Fruit fly (Drosophila melanogaster): Measurements from ENCODE around the gene TrpRS-m.
A peak's percentile ranks its signal among the peaks of the same experiment; 100 is the strongest.

TrpRS-m gene

DNA sequence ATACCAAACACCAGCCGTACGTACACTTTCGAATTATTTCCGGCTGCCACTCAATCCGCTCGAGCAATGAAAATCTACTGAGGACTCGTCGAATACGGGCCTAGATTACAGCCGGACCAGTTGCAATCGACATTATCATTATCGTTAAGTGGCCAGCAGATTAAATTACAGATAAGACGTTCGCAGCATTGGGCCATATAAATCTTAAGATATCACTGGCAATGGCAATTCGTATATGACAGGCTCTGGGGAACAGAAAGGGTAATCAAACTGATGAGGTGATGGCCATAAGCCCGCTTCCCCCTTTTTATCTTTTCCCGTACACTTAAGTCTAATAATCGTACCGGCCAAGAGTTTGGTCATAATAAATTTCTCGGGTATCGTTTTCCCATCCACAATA is 35.5 kb upstream of the TrpRS-m start, which contains the start of gene Cln3:
TSS of gene Cln3 (minus strand) at position 84 of the 400 bp plus-strand sequence.
- no peak for TF ChIP-seq Clk (GFP tag; optimal IDR thresholded peaks at IDR 0.05)
- peak; percentile 74 for TF ChIP-seq CG12768 (GFP tag; optimal IDR thresholded peaks at IDR 0.05)
- peak; percentile 21 for TF ChIP-seq tj (GFP tag; optimal IDR thresholded peaks at IDR 0.05)
- peak; percentile 8 for TF ChIP-seq Mnt (GFP tag; optimal IDR thresholded peaks at IDR 0.05)
- TF ChIP-seq ovo (GFP tag; optimal IDR thresholded peaks at IDR 0.05), result no peak
- TF ChIP-seq CG33017 (tag; optimal IDR thresholded peaks at IDR 0.05), result peak; percentile 79
- TF ChIP-seq kay (GFP tag; ENCODE audit: borderline replicate concordance), result peak; percentile 6
- TF ChIP-seq pad (GFP tag; optimal IDR thresholded peaks at IDR 0.05), result peak; percentile 41
- TF ChIP-seq cnc (optimal IDR thresholded peaks at IDR 0.05), result no peak
- TF ChIP-seq CG11617 (GFP tag; optimal IDR thresholded peaks at IDR 0.05), result peak; percentile 6
- peak; percentile 37 for TF ChIP-seq toe (GFP tag; optimal IDR thresholded peaks at IDR 0.05)
- TF ChIP-seq Crg-1 (GFP tag; optimal IDR thresholded peaks at IDR 0.05), result no peak
- no peak for TF ChIP-seq CG1620 (GFP tag; optimal IDR thresholded peaks at IDR 0.05)
- TF ChIP-seq CG7101 (tag; optimal IDR thresholded peaks at IDR 0.05), result peak; percentile 32
- TF ChIP-seq CG7045 (GFP tag; optimal IDR thresholded peaks at IDR 0.05), result peak; percentile 72
- peak; percentile 32 for TF ChIP-seq Hr96 (GFP tag; optimal IDR thresholded peaks at IDR 0.05)
- no peak for TF ChIP-seq bab1 (GFP tag; optimal IDR thresholded peaks at IDR 0.05)
- peak; percentile 82 for TF ChIP-seq cic (GFP tag; optimal IDR thresholded peaks at IDR 0.05)
- no peak for TF ChIP-seq CG14711 (tag; optimal IDR thresholded peaks at IDR 0.05)
- TF ChIP-seq CG5204 (GFP tag; optimal IDR thresholded peaks at IDR 0.05), result peak; percentile 48

DNA sequence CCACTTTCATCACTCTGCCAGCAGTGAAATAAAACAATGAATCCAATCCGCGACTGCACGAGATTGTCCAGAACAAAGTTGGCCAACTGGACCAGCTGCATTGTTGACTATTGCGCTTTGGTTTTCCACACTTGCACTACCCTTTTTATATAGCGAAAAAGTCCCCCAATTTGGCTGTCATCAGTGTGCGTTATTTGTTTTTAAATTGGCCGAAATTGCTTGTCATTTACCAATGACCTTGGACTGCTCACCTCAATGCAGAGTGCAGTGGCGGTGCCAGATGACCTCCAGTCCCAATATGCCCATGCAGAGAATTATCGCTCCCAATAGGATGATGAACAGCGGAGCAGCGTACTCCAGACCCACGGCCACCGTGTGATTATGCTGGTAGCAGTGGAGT is 31.7 kb upstream of the TrpRS-m start, which contains the start of gene Ir75a:
TSS of gene Ir75a (minus strand) at position 101 of the 400 bp plus-strand sequence.
- TF ChIP-seq Mnt (GFP tag; optimal IDR thresholded peaks at IDR 0.05) (no peak), CG5204 (GFP tag; optimal IDR thresholded peaks at IDR 0.05) (no peak), kay (GFP tag; ENCODE audit: borderline replicate concordance) (no peak), Clk (GFP tag; optimal IDR thresholded peaks at IDR 0.05) (no peak)

DNA sequence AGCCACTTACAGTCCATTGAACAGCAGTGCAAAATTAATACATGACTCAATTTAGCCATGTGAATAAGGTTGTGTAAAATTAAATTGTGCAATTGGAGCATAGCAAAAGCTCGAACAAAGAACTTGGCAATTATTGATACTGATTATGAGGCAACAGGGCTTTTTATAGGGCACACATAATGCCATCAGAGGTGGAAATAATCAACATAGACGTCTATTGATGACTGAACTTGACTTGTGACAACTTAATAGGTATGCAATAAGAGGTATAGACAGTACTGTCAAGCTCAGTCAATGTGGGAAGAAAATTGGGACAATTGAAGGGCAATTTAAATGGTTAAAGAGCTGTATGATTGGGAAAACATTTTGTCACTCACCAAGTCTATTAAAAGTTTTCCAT is 29.4 kb upstream of the TrpRS-m start, which contains the start of gene Ir75b:
TSS of gene Ir75b (minus strand) at position 101 of the 400 bp plus-strand sequence.
- TF ChIP-seq Hr96 (GFP tag; optimal IDR thresholded peaks at IDR 0.05) (no peak), bab1 (GFP tag; optimal IDR thresholded peaks at IDR 0.05) (no peak), CG33017 (tag; optimal IDR thresholded peaks at IDR 0.05) (no peak), CG7101 (tag; optimal IDR thresholded peaks at IDR 0.05) (no peak), Crg-1 (GFP tag; optimal IDR thresholded peaks at IDR 0.05) (no peak), pad (GFP tag; optimal IDR thresholded peaks at IDR 0.05) (no peak), toe (GFP tag; optimal IDR thresholded peaks at IDR 0.05) (no peak), kay (GFP tag; ENCODE audit: borderline replicate concordance) (no peak), CG7045 (GFP tag; optimal IDR thresholded peaks at IDR 0.05) (no peak)

DNA sequence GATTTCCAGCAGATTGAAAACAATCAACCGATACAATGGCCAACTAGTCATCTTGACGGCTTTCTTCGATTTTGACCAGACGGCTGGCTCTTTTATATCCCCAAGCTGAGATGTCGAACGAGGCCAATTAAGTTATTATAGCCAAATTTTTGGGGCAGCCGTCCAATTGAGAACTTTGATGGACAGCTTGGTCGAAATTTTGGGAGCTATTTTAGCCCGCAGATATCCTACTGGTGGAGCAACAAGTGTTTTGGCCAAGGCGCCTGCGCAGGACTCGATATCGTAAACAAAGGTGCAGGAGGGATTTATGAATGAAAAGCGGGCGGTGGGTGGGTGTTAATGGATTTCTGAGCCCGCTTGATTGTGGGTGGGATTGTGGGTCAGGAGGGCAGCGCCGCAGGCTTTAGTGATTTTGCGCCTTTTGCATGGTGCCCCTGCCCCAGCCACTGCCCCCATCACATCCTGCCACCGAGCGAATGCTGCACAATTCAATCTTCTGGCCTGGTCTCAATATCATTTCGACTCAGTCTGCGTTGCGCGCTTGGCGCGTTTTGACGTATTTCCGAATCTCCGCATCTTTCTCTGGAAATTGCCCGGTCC is 26.6 kb upstream of the TrpRS-m start, which contains the start of the genes Ir75c and Grd:
TSS of gene Ir75c (minus strand) at position 51 of the 600 bp plus-strand sequence.
TSS of gene Grd (plus strand) at position 550 of the 600 bp plus-strand sequence.
- TF ChIP-seq toe (GFP tag; optimal IDR thresholded peaks at IDR 0.05) (no peak), tj (GFP tag; optimal IDR thresholded peaks at IDR 0.05) (no peak)

DNA sequence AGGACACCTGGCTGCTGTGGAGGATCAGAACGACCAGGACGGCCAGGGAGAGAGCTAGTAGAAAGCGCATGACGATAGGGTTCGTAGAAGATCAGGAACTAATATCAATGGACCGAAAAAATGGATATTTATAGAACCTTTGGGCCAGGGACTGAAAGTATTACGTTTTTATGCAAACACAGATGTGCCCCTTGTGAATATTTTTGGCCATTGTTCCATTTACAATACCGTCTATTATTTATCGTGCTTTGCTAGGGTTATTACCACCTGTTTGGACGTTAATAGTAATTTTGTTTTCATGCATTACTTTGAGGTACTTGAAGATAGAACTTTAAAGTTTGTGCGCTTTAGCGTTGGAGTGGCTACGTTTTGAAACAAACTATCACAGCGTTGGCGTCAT is 16.0 kb upstream of the TrpRS-m start, which contains the start of gene CG32188:
TSS of gene CG32188 (minus strand) at position 101 of the 400 bp plus-strand sequence.
- TF ChIP-seq kay (GFP tag; ENCODE audit: borderline replicate concordance) (no peak), pad (GFP tag; optimal IDR thresholded peaks at IDR 0.05) (no peak), Clk (GFP tag; optimal IDR thresholded peaks at IDR 0.05) (no peak), CG33017 (tag; optimal IDR thresholded peaks at IDR 0.05) (no peak), CG7045 (GFP tag; optimal IDR thresholded peaks at IDR 0.05) (no peak), tj (GFP tag; optimal IDR thresholded peaks at IDR 0.05) (no peak), CG14711 (tag; optimal IDR thresholded peaks at IDR 0.05) (no peak), CG7101 (tag; optimal IDR thresholded peaks at IDR 0.05) (no peak), CG5204 (GFP tag; optimal IDR thresholded peaks at IDR 0.05) (no peak), CG1620 (GFP tag; optimal IDR thresholded peaks at IDR 0.05) (no peak), cnc (optimal IDR thresholded peaks at IDR 0.05) (no peak), CG11617 (GFP tag; optimal IDR thresholded peaks at IDR 0.05) (no peak)

DNA sequence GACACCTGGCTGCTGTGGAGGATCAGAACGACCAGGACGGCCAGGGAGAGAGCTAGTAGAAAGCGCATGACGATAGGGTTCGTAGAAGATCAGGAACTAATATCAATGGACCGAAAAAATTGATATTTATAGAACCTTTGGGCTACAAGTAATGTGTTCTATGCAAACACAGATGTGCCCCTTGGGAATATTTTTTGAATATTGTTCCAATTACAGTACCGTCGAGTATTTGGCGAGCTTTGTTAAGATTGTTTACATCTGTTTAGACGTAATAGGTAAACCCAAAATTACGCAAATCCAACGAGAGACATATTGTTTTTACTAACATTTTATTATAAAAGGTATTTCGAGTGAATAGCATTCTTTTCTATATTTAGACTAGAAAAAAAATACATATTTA is 14.5 kb upstream of the TrpRS-m start, which contains the start of gene CG32189:
TSS of gene CG32189 (minus strand) at position 101 of the 400 bp plus-strand sequence.
- TF ChIP-seq tj (GFP tag; optimal IDR thresholded peaks at IDR 0.05), result no peak
- no peak for TF ChIP-seq kay (GFP tag; ENCODE audit: borderline replicate concordance)
- TF ChIP-seq CG5204 (GFP tag; optimal IDR thresholded peaks at IDR 0.05), result no peak
- TF ChIP-seq Crg-1 (GFP tag; optimal IDR thresholded peaks at IDR 0.05), result no peak
- no peak for TF ChIP-seq CG11617 (GFP tag; optimal IDR thresholded peaks at IDR 0.05)
- no peak for TF ChIP-seq cnc (optimal IDR thresholded peaks at IDR 0.05)
- TF ChIP-seq cic (GFP tag; optimal IDR thresholded peaks at IDR 0.05), result no peak
- no peak for TF ChIP-seq Mnt (GFP tag; optimal IDR thresholded peaks at IDR 0.05)
- no peak for TF ChIP-seq ovo (GFP tag; optimal IDR thresholded peaks at IDR 0.05)
- TF ChIP-seq Hr96 (GFP tag; optimal IDR thresholded peaks at IDR 0.05), result no peak
- no peak for TF ChIP-seq CG1620 (GFP tag; optimal IDR thresholded peaks at IDR 0.05)
- no peak for TF ChIP-seq CG12768 (GFP tag; optimal IDR thresholded peaks at IDR 0.05)
- TF ChIP-seq CG7101 (tag; optimal IDR thresholded peaks at IDR 0.05), result no peak
- TF ChIP-seq CG14711 (tag; optimal IDR thresholded peaks at IDR 0.05), result no peak
- TF ChIP-seq pad (GFP tag; optimal IDR thresholded peaks at IDR 0.05), result no peak
- no peak for TF ChIP-seq Clk (GFP tag; optimal IDR thresholded peaks at IDR 0.05)
- no peak for TF ChIP-seq toe (GFP tag; optimal IDR thresholded peaks at IDR 0.05)
- no peak for TF ChIP-seq CG33017 (tag; optimal IDR thresholded peaks at IDR 0.05)
- no peak for TF ChIP-seq CG7045 (GFP tag; optimal IDR thresholded peaks at IDR 0.05)

Measured in whole organism, adult.